Worm (Caenorhabditis elegans): ENCODE measurements around the gene mut-7.

The mut-7 gene

DNA sequence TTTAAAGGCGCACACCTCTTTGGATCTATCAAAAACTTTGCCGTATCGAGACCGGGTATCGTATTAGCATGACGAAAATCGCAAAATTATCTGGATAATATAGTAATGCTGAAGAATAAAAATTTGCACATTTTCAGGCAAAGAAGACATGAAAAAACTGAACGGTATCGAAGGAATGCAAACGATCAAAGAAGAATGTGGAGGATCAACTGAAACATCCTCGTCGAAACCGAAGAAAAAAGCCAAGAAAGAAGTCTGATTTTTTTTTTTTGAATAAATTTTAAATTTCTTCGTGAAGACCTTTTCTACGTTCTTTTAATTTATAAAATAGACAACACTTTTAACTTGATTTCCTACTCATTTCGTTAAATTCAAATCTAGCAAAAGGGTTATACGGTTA is 2.6 kb upstream of the mut-7 start, which contains the start of gene ZK1098.12:
Gene ZK1098.12, plus strand, starts transcription at position 301 of the 400 bp plus-strand sequence.
- TF ChIP-seq unc-62 (GFP tag; optimal IDR thresholded peaks at IDR 0.05) = no peak

DNA sequence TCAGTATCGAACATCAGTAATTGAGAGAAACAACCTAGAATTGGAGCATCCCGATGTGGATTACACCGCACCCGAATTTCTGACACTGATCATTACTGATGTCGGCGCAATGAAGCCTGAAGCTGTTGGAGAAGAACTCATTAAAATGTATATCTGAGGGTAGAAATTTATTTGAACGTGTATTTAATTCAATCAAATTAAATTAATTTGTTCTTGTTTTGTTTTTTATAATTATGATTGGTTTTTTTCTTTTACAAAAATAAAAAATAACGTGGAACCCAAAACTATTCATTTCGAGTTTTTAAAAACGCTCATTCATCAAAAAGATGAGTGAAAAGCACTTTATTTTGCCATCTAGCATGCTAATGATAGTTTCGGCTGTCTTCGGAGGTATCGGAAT is 1.9 kb upstream of the mut-7 start, which contains the start of gene ZK1098.9:
Gene ZK1098.9, plus strand, starts transcription at position 301 of the 400 bp plus-strand sequence.
- no peak for TF ChIP-seq unc-62 (GFP tag; optimal IDR thresholded peaks at IDR 0.05)

DNA sequence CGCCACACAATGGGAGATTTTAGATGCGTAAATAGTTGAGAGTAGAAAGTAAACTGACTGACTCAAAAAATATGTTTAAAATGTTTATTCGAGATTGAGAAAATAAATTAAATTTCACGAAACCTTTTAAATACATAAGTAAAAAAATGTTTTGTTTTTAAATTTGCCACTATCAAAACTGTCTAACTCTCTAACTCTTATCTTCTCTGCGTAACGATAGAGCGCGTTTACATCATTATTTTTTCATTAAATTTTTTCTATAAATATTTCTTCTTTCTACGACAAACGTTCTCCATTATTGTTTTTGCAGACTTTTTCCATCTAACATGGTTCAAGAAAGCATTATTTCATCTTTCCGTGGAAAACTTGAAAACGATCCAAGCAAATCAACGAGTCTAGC is 636 bp upstream of the mut-7 start, which contains the start of gene eif-2Balpha:
Gene eif-2Balpha, plus strand, starts transcription at position 304 of the 400 bp plus-strand sequence.
- no peak for TF ChIP-seq unc-62 (GFP tag; optimal IDR thresholded peaks at IDR 0.05)

DNA sequence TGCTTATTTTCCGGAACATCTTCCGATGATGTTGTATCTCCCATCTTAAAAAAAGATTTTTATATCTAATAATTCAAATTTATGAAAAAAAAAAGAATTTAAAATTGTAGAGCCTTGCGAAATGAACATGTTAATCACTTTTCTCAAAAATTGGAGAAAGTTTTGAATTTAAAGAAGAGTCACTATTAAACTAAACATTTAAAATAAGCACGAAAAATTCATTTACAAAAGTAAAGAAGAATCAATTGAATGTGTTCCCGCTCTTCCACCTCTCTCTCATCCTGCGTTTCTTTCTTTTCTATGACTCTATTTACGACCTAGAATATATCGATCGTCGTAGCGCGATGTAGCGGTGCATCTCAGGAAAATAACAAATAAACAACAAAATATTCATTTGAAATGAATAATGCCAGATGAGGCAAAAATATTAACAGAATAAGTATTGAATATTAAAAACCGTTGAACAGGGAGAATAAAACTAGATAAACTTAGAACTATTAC is 3.5 kb downstream of the mut-7 start, which contains the start of gene ZK1098.3:
Gene ZK1098.3, minus strand, starts transcription at position 51 of the 501 bp plus-strand sequence.
- no peak for TF ChIP-seq unc-62 (GFP tag; optimal IDR thresholded peaks at IDR 0.05)

DNA sequence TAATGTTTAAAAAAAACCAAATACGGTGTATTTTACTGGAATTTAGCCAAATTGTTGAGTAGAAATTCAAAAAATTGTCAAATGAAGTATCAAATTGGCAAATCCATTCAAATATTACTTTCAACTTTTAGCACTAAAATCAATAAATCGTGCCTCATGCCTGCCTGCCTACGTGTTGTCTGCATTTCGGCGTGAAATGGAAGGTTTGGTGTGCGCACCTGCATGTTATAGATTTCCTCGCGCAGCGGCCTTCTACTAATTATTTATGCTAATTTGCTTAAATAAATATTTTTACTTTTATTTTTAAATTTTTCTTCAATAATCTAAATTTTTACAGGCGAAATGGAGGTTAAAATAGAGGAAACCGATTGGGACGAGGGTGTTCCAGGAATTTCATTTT is 13.4 kb downstream of the mut-7 start, which contains the start of gene ZK1098.2:
Gene ZK1098.2, plus strand, starts transcription at position 336 of the 400 bp plus-strand sequence.
- no peak for TF ChIP-seq unc-62 (GFP tag; optimal IDR thresholded peaks at IDR 0.05)

DNA sequence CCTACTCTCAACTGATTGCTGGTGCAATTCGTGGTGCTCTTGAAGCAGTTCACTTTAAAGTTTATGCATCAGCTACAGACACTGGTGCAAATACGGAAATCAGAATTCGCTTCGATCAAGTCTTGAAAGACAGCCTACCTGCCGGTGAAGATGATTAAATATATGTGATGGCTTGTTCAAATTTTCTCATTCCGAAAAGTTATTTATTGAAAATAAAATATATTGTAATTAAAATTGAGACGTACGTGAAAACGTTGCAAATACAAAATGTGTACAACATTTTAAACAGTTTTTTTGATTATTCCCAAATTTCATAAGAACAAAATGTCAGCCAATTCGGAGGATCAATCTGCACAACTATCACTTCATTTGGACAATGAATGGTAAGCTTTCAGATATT is 15.3 kb downstream of the mut-7 start, which contains the start of gene ZK1098.6:
Gene ZK1098.6, plus strand, starts transcription at position 301 of the 400 bp plus-strand sequence.
- TF ChIP-seq unc-62 (GFP tag; optimal IDR thresholded peaks at IDR 0.05) = no peak

DNA sequence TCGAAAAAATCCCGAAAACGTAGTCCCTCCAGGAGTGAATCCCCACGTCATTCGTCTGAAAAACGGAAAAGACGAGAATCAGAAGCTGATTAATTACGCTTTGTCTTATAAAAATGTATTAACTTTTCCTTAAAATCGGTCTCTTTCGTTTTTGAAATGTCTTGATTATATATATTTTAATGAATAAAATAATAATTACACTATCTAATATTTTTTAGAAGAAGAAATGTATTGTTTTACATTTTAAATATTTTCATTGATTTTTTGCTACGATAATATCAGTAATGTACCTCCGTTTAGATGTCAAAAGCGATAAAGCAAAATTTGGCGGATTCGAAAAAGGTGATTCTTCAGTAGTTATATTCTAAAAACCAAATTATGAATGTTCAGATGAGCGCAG is 16.9 kb downstream of the mut-7 start, which contains the start of gene trpp-3:
Gene trpp-3, plus strand, starts transcription at position 301 of the 400 bp plus-strand sequence.
- no peak for TF ChIP-seq unc-62 (GFP tag; optimal IDR thresholded peaks at IDR 0.05)

DNA sequence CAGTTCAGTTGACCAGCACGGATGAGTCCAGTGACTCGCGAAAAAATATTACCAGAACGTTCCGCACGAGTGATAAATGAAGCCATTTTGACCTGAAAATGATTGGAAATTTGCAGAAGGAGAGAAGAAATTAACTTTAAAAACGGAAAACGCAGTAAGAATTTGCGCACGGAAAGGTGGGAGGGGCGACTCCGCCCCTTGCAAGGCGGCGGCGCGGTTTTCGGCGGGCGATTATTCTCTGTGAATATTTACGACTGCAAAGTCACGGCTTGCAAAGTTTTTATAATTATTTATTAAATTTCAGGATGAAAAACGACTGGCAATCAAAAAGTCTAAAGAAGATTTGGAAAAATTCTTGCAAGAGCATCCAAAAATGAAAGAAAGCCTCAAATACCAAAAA is 18.6 kb downstream of the mut-7 start, which contains the start of gene mrps-23:
Gene mrps-23, minus strand, starts transcription at position 92 of the 400 bp plus-strand sequence.
- no peak for TF ChIP-seq unc-62 (GFP tag; optimal IDR thresholded peaks at IDR 0.05)

DNA sequence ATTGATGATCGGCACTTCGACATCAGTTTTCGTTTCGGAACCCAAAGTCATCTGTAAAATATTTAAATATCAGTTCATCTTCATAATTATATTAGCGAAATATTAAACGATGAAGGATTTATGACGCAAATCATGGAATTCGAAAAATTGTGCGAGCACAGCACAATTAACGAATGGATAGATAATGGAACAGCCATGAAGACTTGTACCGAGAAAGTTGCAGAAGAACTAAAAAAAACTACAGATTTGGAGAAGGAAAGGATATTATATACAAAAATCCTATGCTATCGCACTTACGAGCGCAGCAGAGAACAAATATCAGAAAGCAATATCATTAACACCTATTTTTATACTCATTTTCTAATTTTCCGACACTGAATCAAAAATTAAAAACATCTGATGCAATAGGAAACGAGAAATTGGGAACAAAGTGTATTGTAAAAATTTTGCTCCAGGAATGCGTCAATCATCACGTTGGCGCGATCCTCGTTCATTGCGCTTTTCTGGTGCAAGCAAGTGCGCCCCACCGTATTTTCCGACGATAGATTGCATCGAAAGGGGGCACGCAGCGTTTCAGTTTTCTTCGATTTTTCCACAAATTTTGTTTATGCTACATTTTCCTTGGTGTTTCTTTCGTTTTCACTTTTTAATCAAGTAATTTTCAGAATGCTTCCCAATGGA is 20.6 kb downstream of the mut-7 start, which contains the start of the genes clu-1 and prp-40:
Gene clu-1, minus strand, starts transcription at position 51 of the 681 bp plus-strand sequence.
Gene prp-40, plus strand, starts transcription at position 666 of the 681 bp plus-strand sequence.
- TF ChIP-seq unc-62 (GFP tag; optimal IDR thresholded peaks at IDR 0.05) = no peak

DNA sequence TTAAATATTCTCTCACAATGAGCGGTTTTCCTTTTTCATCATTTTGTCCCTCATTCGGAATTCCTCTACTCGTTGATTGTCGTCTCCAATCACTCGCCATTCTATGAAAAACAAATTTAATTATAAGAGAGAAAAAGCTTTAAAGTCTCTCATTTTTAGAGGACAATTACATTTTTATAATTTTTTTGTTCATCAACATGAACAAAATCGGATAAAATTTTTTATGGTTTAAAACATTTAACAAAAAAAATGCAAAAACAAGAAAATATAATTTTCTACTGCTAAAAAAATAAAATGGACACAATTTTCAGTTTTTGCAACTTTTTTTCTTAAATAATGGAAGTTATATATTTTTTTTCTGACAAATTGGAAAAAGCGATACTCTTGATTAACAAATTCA is 26.0 kb downstream of the mut-7 start, which contains the start of gene F55H2.7:
Gene F55H2.7, minus strand, starts transcription at position 101 of the 400 bp plus-strand sequence.
- TF ChIP-seq unc-62 (GFP tag; optimal IDR thresholded peaks at IDR 0.05) = no peak

DNA sequence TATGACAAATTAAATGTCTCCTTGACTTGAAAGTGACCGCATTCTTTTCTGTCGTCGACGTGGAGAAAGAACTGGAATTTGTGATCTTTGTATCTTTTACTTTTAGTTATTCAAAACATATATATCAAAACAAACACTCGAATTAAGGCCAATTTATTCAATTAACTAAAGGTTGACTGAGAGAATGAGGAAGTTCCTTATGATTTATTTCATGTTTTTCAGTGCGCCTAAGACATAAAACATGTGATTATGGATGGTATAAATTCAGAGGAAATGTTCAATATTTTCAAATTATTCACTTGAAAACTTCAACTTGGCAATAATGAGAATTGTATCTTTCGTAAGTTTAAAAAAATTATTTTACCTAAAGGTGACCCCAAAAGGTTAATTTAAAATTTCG is 28.6 kb downstream of the mut-7 start, which contains the start of gene F55H2.8:
Gene F55H2.8, plus strand, starts transcription at position 301 of the 400 bp plus-strand sequence.
- no peak for TF ChIP-seq unc-62 (GFP tag; optimal IDR thresholded peaks at IDR 0.05)

DNA sequence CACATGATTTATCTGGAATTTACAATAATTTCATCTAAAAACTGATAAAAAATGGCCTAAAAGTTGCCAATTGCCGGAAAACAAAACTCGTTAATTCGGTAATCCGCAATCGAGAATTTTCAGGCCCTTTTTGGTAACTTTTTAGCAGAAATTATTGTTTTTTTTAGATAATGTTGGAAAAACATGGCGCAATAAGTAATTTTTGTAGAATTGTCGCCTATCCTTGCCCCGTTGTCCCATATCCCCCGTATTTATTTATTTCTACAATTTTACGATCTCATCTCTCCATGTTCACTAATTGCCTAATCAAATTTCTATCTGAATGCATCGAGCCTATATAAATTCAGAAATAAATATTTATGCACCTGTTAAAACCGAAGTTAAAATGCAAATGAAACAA is 29.2 kb downstream of the mut-7 start:
- no peak for TF ChIP-seq unc-62 (GFP tag; optimal IDR thresholded peaks at IDR 0.05)

DNA sequence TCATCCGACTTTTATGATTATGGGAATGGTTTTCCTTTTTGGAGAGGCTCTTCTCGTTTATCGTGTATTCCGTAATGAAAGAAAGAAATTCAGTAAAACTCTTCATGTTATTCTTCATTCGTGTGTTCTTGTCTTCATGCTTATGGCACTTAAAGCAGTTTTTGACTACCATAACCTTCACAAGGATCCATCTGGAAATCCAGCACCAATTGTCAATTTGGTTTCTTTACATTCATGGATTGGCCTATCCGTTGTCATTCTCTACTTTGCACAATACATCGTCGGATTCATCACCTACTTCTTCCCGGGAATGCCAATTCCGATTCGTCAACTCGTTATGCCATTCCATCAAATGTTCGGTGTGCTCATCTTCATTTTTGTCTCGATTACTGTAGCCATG is 30.5 kb downstream of the mut-7 start:
- TF ChIP-seq unc-62 (GFP tag; optimal IDR thresholded peaks at IDR 0.05) = no peak

DNA sequence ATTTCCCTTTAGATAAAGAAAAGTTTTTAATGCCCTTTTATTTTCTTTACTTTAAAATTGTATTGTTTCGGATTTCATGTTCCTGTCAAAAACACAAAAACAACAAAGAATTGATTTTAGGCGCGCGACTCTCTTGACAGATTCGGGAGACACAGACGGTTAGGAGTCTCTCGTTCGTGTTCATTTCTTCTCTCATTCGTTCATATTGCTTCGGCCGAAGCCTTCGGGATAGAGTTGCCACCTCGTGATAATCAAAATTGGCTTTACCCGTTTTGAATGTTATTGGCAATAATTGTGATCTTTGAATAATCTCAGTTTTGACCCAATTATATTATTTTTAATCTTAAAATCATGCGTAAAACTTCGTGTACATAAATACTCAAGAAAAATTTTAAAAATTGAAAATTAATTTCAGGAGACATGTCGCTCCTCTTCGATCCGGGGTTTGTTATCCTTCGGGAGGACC is 31.1 kb downstream of the mut-7 start, which contains the start of gene F55H2.5:
Gene F55H2.5, plus strand, starts transcription at position 416 of the 466 bp plus-strand sequence.
- no peak for TF ChIP-seq unc-62 (GFP tag; optimal IDR thresholded peaks at IDR 0.05)

DNA sequence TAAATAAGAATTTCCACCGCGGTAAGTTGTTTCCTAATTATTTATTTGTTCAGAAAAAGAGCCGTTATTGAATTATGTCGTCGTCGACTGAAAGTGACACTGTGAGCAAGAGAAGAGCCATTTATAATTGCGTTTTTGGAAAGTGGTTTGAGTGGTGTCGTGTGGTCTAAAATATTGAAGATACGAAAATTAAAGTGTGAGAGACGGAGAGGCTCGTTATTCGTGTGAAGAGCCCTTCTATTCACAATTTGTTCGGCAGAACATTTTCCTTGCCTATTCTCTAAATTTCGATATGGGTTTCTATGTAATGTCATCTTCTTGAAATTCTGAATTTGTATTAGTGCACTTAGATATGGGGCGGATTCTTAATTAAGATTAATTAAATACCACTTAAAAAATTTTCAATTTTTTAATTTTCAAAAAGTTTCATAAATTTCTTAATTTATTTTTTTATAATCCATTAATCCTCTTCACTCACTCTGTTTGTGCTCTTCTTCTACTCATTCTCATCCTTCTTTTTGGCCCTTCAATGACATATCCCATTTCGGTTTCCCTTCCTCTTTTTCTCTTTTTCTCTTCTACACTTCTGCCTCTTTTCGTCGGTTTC is 32.3 kb downstream of the mut-7 start:
- TF ChIP-seq unc-62 (GFP tag; optimal IDR thresholded peaks at IDR 0.05) = no peak

DNA sequence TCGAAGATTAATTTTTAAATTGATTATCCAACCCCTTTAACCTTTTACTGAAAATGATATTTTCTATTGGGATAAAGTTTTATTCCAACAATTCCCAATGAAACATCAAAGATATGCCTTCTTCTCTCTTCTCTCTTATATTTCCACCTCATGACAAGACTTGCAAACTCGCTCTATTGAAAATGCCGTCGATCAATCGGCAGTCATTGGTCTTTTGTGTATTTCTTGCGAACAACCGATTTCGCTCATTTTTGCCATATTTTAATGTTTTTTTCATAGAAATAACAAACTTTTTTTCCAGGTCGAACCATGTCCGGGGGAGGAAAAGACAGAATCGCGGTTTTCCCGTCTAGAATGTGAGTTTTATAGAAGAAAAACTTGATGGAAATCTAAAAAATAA is 34.4 kb downstream of the mut-7 start, which contains the start of gene vha-14:
Gene vha-14, plus strand, starts transcription at position 302 of the 400 bp plus-strand sequence.
- TF ChIP-seq unc-62 (GFP tag; optimal IDR thresholded peaks at IDR 0.05) = no peak
